Fruit fly (Drosophila melanogaster): ENCODE measurements around the gene CG1927.
A peak's percentile ranks its signal among the peaks of the same experiment; 100 is the strongest.

The CG1927 gene

DNA sequence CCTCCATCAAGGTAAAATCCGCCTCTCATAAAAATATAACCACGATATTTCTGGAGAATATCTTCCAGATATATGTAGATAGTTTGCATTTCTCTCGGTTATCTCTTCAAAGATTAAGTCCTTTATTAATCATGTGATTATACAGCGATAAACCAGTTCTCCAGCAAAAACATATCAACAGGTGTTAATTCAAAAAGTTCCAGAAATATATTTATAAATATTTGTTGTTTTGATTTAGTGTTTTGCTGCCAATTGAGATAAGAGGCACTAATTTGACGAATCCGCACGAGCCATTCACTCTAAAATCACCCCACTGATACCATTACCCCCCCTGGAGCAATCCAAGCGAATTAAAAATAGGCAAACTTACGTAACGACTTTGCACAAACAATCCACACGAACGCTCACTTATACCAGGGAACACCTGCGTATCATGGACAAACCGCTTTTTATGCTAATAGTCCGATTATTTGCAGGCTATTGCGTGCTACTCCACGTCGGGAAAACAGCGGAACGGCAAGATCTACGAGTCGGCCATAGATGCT is 5.2 kb downstream of the CG1927 start:
- TF ChIP-seq HLH106 (tag; optimal IDR thresholded peaks at IDR 0.05) (no peak), dmrt93B (GFP tag; optimal IDR thresholded peaks at IDR 0.05) (no peak), rgr (GFP tag; optimal IDR thresholded peaks at IDR 0.05) (no peak)

dm6 chr3L:1964099-1964498 is 5.8 kb downstream of the CG1927 start, which contains the start of gene mv:
Gene mv (minus strand): TSS chr3L:1964178.
- TF ChIP-seq OdsH (GFP tag; optimal IDR thresholded peaks at IDR 0.05) (no peak), sage (GFP tag; optimal IDR thresholded peaks at IDR 0.05) (peak; percentile 53), HLH106 (tag; optimal IDR thresholded peaks at IDR 0.05) (no peak), Rel (GFP tag; optimal IDR thresholded peaks at IDR 0.05) (no peak), Rel (tag; optimal IDR thresholded peaks at IDR 0.05) (no peak)

DNA sequence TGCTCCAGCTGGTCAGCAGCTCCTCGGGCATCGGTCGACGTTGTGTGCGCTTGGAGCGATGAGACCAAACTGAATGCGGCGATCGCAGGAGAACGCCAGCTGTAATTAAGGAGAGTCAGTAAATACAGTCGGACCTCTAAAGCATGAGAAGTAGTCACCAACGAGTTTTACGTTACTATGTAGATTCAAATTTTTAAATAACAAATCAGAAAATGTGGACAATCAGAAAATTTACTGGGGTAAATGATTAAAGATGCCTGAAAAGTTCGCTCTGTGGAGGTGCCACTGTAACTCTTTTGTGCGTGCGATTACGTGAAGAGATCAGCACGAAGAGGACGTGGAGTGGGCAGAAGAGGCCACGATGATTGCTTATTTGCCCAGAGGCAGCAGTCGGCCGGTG is 6.9 kb downstream of the CG1927 start, which contains the start of gene SCOT:
SCOT (plus strand) TSS at position 180 of the 400 bp plus-strand sequence.
- TF ChIP-seq brk (GFP tag; optimal IDR thresholded peaks at IDR 0.05) = no peak
- TF ChIP-seq Hr78 (GFP tag; optimal IDR thresholded peaks at IDR 0.05) = no peak
- TF ChIP-seq dsf (GFP tag; optimal IDR thresholded peaks at IDR 0.05; ENCODE audit: borderline replicate concordance) = no peak
- no peak for TF ChIP-seq Rel (GFP tag; optimal IDR thresholded peaks at IDR 0.05)
- no peak for TF ChIP-seq Rel (tag; optimal IDR thresholded peaks at IDR 0.05)
- no peak for TF ChIP-seq woc (GFP tag; optimal IDR thresholded peaks at IDR 0.05)
- no peak for TF ChIP-seq CrebA (GFP tag; optimal IDR thresholded peaks at IDR 0.05; ENCODE audit: borderline replicate concordance)
- TF ChIP-seq CG32264 (GFP tag; optimal IDR thresholded peaks at IDR 0.05) = no peak
- peak; percentile 53 for TF ChIP-seq sv (GFP tag; optimal IDR thresholded peaks at IDR 0.05)
- TF ChIP-seq dl (GFP tag; optimal IDR thresholded peaks at IDR 0.05; ENCODE audit: insufficient read depth in 1 of 2, partially characterized antibody in 2 of 2) = no peak
- TF ChIP-seq foxo (GFP tag; optimal IDR thresholded peaks at IDR 0.05) = peak; percentile 30 to 87
- TF ChIP-seq rgr (GFP tag; optimal IDR thresholded peaks at IDR 0.05) = peak; percentile 87
- TF ChIP-seq Vsx2 (GFP tag; optimal IDR thresholded peaks at IDR 0.05; ENCODE audit: partially characterized antibody) = no peak
- no peak for TF ChIP-seq CG9705 (GFP tag; optimal IDR thresholded peaks at IDR 0.05)
- TF ChIP-seq GATAd (GFP tag; optimal IDR thresholded peaks at IDR 0.05) = peak; percentile 20
- no peak for TF ChIP-seq Dfd (GFP tag; optimal IDR thresholded peaks at IDR 0.05)
- TF ChIP-seq fru (GFP tag; optimal IDR thresholded peaks at IDR 0.05) = peak; percentile 80
- TF ChIP-seq pan (optimal IDR thresholded peaks at IDR 0.05) = no peak
- TF ChIP-seq br (GFP tag; optimal IDR thresholded peaks at IDR 0.05) = peak; percentile 83
- no peak for TF ChIP-seq sage (GFP tag; optimal IDR thresholded peaks at IDR 0.05)
- no peak for TF ChIP-seq Abd-B (GFP tag; optimal IDR thresholded peaks at IDR 0.05)
- TF ChIP-seq Sp1 (GFP tag; optimal IDR thresholded peaks at IDR 0.05) = no peak
- TF ChIP-seq Hr83 (GFP tag; optimal IDR thresholded peaks at IDR 0.05; ENCODE audit: poor library complexity, severe bottlenecking) = no peak
- TF ChIP-seq tai (GFP tag; optimal IDR thresholded peaks at IDR 0.05) = no peak
- no peak for TF ChIP-seq dmrt93B (GFP tag; optimal IDR thresholded peaks at IDR 0.05)
- TF ChIP-seq lola (GFP tag; optimal IDR thresholded peaks at IDR 0.05) = no peak
- TF ChIP-seq jim (GFP tag; optimal IDR thresholded peaks at IDR 0.05) = no peak
- no peak for TF ChIP-seq Dif (GFP tag; optimal IDR thresholded peaks at IDR 0.05; ENCODE audit: partially characterized antibody)
- no peak for TF ChIP-seq Myc (optimal IDR thresholded peaks at IDR 0.05)
- no peak for TF ChIP-seq h (GFP tag; optimal IDR thresholded peaks at IDR 0.05)
- TF ChIP-seq Jra (GFP tag; optimal IDR thresholded peaks at IDR 0.05) = no peak
- peak; percentile 73 for TF ChIP-seq psq (GFP tag; optimal IDR thresholded peaks at IDR 0.05)
- no peak for TF ChIP-seq Hnf4 (GFP tag; optimal IDR thresholded peaks at IDR 0.05)
- TF ChIP-seq N (GFP tag; optimal IDR thresholded peaks at IDR 0.05) = no peak
- TF ChIP-seq Mio (GFP tag; optimal IDR thresholded peaks at IDR 0.05) = no peak
- peak; percentile 85 for TF ChIP-seq OdsH (GFP tag; optimal IDR thresholded peaks at IDR 0.05)
- TF ChIP-seq ey (GFP tag; optimal IDR thresholded peaks at IDR 0.05) = peak; percentile 89
- no peak for TF ChIP-seq usp (GFP tag; optimal IDR thresholded peaks at IDR 0.05)
- peak; percentile 76 for TF ChIP-seq HLH106 (tag; optimal IDR thresholded peaks at IDR 0.05)

Measured in whole organism, wandering third instar larva.